Fruit fly (Drosophila melanogaster) whole organism: Measurements from ENCODE around the gene CG7381.

Source experiments
- CG8478 ChIP-seq: fragments of >200 bp; optimal IDR thresholded peaks from 2 replicates; lab custom pipeline; 2018; ENCODE audit warnings: inconsistent platforms
- Dll ChIP-seq: fragments of >200 bp; optimal IDR thresholded peaks from 2 replicates; lab custom pipeline; 2017
- EcR ChIP-seq, 2 experiments: fragments of >200 bp; optimal IDR thresholded peaks; 2 replicates each; lab custom pipeline; 2017; ENCODE audit warnings: missing biosample characterization in 2 of 2, missing genetic modification characterization in 2 of 2, missing genetic modification reagents in 2 of 2
- psq ChIP-seq: fragments of >200 bp; optimal IDR thresholded peaks from 2 replicates; lab custom pipeline; 2017
- usp ChIP-seq: fragments of >200 bp; optimal IDR thresholded peaks from 2 replicates; lab custom pipeline; 2017; ENCODE audit warnings: missing biosample characterization, missing genetic modification characterization, mixed read lengths

DNA sequence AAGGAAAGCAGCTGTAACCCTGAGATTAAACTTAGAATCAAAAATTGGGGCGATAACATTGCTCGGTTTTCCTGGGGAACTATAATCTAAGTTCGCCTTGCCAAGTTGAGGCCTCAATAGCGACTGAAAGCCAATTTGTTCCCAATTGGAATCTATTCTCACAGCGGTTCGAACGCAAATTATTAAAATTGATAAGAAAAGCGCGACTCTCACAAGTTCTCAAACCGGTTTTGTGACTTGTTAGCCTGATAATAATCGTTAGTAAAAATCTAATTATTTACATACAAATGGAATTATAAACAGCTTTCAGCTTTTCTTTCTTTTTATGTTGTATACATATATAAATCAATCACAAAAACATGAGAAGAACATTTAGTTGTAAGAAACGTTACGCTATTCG lies 17.8 kb upstream of the CG7381 start, which contains the start of gene yellow-f2:
- TF ChIP-seq CG8478 (lab: Kevin White, UChicago) (no peak), Dll (lab: Kevin White, UChicago) (no peak), usp (GFP tag; lab: Kevin White, UChicago) (no peak), psq (lab: Kevin White, UChicago) (no peak), EcR (GFP tag; optimal IDR thresholded peaks at IDR 0.05; lab: Kevin White, UChicago) (no peak)
